Worm (Caenorhabditis elegans) whole organism, midembryonic: ENCODE results near the gene K09A11.1.

Experiments
- T22C8.4 ChIP-seq: fragments of 200-800 bp; sonication (Bioruptor generic); IDR thresholded peaks from 2 replicates; pipeline ENCODE4 v1.3.6; 2022; ENCODE audit warnings: missing genetic modification characterization, missing compliant biosample characterization
- flt-1 ChIP-seq: fragments of 200-800 bp; sonication (Bioruptor generic); IDR thresholded peaks from 2 replicates; pipeline ENCODE4 v1.3.6; 2022; ENCODE audit warnings: missing genetic modification characterization, missing compliant biosample characterization
- klf-2 ChIP-seq: fragments of 200-800 bp; sonication (Bioruptor generic); conservative IDR thresholded peaks from 2 replicates; pipeline ENCODE4 v1.3.6; 2022; ENCODE audit warnings: missing genetic modification reagents, missing genetic modification characterization, missing compliant biosample characterization
- med-1 ChIP-seq: sonication (generic microtip); optimal IDR thresholded peaks from 2 replicates; lab custom pipeline; 2017; ENCODE audit warnings: missing genetic modification characterization, mild to moderate bottlenecking, missing compliant biosample characterization, antibody characterized with exemption, missing genetic modification reagents; ENCODE audit not compliant: insufficient read depth
- ref-1 ChIP-seq: fragments of 200-800 bp; sonication (Bioruptor generic); conservative IDR thresholded peaks from 2 replicates; pipeline ENCODE4 v1.3.6; 2022; ENCODE audit warnings: missing genetic modification reagents, missing genetic modification characterization, missing compliant biosample characterization
- tab-1 ChIP-seq: fragments of 200-800 bp; sonication (Bioruptor generic); IDR thresholded peaks from 2 replicates; pipeline ENCODE4 v1.3.6; 2022; ENCODE audit warnings: missing genetic modification characterization, missing compliant biosample characterization
- ztf-23 ChIP-seq: fragments of 200-800 bp; sonication (Bioruptor generic); IDR thresholded peaks from 2 replicates; pipeline ENCODE4 v1.3.6; 2022; ENCODE audit warnings: missing genetic modification reagents, missing genetic modification characterization, missing compliant biosample characterization
- ztf-29 ChIP-seq: fragments of 200-800 bp; sonication (Bioruptor generic); IDR thresholded peaks from 2 replicates; pipeline ENCODE4 v1.3.6; 2022; ENCODE audit warnings: missing genetic modification reagents, missing genetic modification characterization, missing compliant biosample characterization

ce11 chrX:13249102-13249501, 13.2 kb upstream of the K09A11.1 start:
- TF ChIP-seq ztf-29 (GFP tag; lab: Robert Waterston, UW) (no peak), tab-1 (GFP tag; lab: Robert Waterston, UW) (no peak), flt-1 (GFP tag; lab: Robert Waterston, UW) (no peak), ztf-23 (no peak), med-1 (GFP tag; lab: Kevin White, UChicago) (no peak), T22C8.4 (GFP tag; lab: Robert Waterston, UW) (no peak), klf-2 (GFP tag; lab: Robert Waterston, UW) (no peak), ref-1 (GFP tag; lab: Robert Waterston, UW) (no peak)
